Fruit fly (Drosophila melanogaster) whole organism, prepupa: ENCODE data around the gene scpr-C.

Source experiments
- Blimp-1 ChIP-seq: fragments of 200-800 bp; sonication (Bioruptor generic); optimal IDR thresholded peaks from 3 replicates; lab custom pipeline; 2017; ENCODE audit warnings: missing biosample characterization, missing genetic modification characterization, mild to moderate bottlenecking, moderate library complexity, missing genetic modification reagents
- cyc ChIP-seq: fragments of 200-800 bp; sonication (Bioruptor generic); optimal IDR thresholded peaks from 3 replicates; lab custom pipeline; 2016; ENCODE audit warnings: missing biosample characterization, missing genetic modification characterization
- topi ChIP-seq: fragments of 200-800 bp; sonication (Bioruptor generic); optimal IDR thresholded peaks from 3 replicates; lab custom pipeline; 2016; ENCODE audit warnings: missing biosample characterization, missing genetic modification characterization

dm6 chr3R:11269013-11269412, 43.7 kb downstream of the scpr-C start:
- TF ChIP-seq Blimp-1 (GFP tag; lab: Kevin White, UChicago) (no peak), cyc (GFP tag; lab: Kevin White, UChicago) (peak; percentile 46), topi (GFP tag; lab: Kevin White, UChicago) (peak; percentile 53)
